Worm (Caenorhabditis elegans): ENCODE measurements around the gene nduv-3.

DNA sequence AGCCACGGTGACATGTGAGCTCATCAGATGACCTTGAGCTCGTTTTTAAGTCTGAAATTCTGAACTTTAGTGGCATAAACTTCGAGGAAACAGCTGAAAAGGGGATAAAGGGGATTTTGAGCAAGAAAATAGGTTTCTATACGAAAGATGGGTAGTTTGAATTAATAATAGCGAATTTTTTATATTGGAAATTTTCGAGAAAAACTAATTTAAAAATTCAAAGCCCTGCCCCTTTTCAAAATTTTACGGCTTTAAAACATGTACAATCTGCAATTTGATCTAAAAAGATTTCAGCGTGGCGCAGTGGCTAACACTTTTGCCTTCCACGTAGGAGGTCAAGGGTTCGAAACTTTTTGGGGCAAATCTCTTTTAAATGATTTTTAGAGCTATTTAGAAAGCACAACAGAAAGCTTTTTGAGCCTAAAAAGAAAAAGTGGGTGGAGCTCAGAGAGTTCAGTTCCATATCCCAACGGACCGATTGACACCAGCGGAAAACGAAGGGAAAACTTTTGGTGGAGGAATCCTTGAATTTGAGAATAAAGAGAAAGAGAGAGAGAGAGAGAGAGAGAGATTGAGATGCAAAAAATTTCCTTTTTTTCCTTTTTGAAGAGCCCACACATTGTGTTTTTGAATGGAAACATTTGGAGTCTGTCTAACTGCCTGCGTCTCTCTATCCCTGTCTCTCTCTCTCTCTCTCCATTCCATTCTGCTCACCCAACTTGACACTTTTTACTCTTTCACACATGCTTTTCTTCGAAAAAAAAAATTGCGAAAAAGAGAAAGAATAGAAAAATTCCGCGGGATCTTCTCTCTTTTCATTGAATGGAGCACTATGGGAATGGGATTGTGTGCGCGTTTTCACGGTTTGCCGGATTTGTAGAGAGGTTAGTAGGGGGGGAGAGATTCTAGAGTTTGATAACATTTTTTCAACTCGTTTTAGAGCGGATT, 23.1 kb downstream of the nduv-3 start, which contains the start of gene Y69A2AR.31:
- TF ChIP-seq ztf-29 (GFP tag; IDR thresholded peaks at IDR 0.05) (no peak), ztf-23 (GFP tag; IDR thresholded peaks at IDR 0.05) (no peak), ref-1 (GFP tag; conservative IDR thresholded peaks at IDR 0.05) (no peak)

All from whole organism, midembryonic.